Fruit fly (Drosophila melanogaster) whole organism, embryonic: ENCODE data around the gene Veneno.

Source experiments
- CG10959 ChIP-seq: fragments of 200-800 bp; sonication (Bioruptor generic); IDR thresholded peaks from 2 replicates; pipeline ENCODE4 v1.3.6; 2022; ENCODE audit warnings: missing biosample characterization, missing genetic modification characterization
- CG1602 ChIP-seq: fragments of 200-800 bp; sonication (Bioruptor generic); optimal IDR thresholded peaks from 3 replicates; lab custom pipeline; 2016; ENCODE audit warnings: missing biosample characterization, missing genetic modification characterization
- Ptx1 ChIP-seq: fragments of 200-800 bp; sonication (Bioruptor generic); IDR thresholded peaks from 2 replicates; pipeline ENCODE4 v1.3.6; 2022; ENCODE audit warnings: missing biosample characterization, missing genetic modification characterization
- Sox102F ChIP-seq: fragments of 200-800 bp; sonication (Bioruptor generic); optimal IDR thresholded peaks from 2 replicates; lab custom pipeline; 2018; ENCODE audit warnings: missing biosample characterization, mild to moderate bottlenecking, missing genetic modification characterization, moderate library complexity
- rib ChIP-seq: fragments of 200-800 bp; sonication (Bioruptor generic); IDR thresholded peaks from 2 replicates; pipeline ENCODE4 v1.3.6; 2022; ENCODE audit warnings: missing biosample characterization, missing genetic modification characterization
- ro ChIP-seq: fragments of 200-800 bp; sonication (Bioruptor generic); IDR thresholded peaks from 2 replicates; pipeline ENCODE4 v1.3.6; 2022; ENCODE audit warnings: missing biosample characterization, missing genetic modification characterization
- row ChIP-seq: fragments of 200-800 bp; sonication (Bioruptor generic); IDR thresholded peaks from 3 replicates; pipeline ENCODE4 v1.3.6; 2022; ENCODE audit warnings: missing biosample characterization, missing genetic modification characterization

DNA sequence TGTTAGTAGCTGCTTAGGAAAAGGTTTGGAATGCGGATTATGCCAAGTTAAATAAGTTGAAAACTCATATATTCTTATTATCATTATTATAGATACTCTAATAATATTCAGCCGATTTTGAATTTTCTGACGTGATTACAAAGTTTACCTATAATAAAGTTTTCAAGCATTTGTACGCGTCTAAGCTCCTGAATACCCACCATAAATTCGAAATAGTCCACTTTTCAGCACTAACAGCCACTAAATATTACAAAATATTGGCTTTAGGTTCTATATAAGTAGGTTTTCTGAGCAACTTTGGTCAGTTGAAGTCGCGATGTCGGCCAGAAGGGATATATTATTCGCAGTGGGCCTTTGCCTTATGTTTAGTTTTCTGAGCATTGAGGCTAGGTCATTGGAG, 38.3 kb downstream of the Veneno start, which contains the start of gene CG7443:
- TF ChIP-seq ro (GFP tag; lab: Robert Waterston, UW): no peak
- no peak for TF ChIP-seq CG10959 (GFP tag; lab: Robert Waterston, UW)
- TF ChIP-seq Ptx1: no peak
- TF ChIP-seq row (GFP tag; lab: Robert Waterston, UW): no peak
- TF ChIP-seq Sox102F (GFP tag; lab: Kevin White, UChicago): no peak
- no peak for TF ChIP-seq rib
- TF ChIP-seq CG1602 (GFP tag; lab: Kevin White, UChicago): no peak
